Fruit fly (Drosophila melanogaster) whole organism, wandering third instar larva: ENCODE results near the gene SMC6.

Source experiments
- CrebA ChIP-seq: fragments of 200-800 bp; sonication (Bioruptor generic); optimal IDR thresholded peaks from 2 replicates; lab custom pipeline; 2016; ENCODE audit warnings: missing biosample characterization, mild to moderate bottlenecking, missing genetic modification characterization, borderline replicate concordance
- GATAd ChIP-seq: sonication (Bioruptor generic); optimal IDR thresholded peaks from 2 replicates; lab custom pipeline; 2016; ENCODE audit warnings: missing biosample characterization, missing genetic modification characterization
- Hr78 ChIP-seq: fragments of >200 bp; optimal IDR thresholded peaks from 2 replicates; lab custom pipeline; 2017; ENCODE audit warnings: missing biosample characterization, missing genetic modification characterization
- Mio ChIP-seq: sonication (Bioruptor generic); optimal IDR thresholded peaks from 2 replicates; lab custom pipeline; 2016; ENCODE audit warnings: missing biosample characterization, missing genetic modification characterization
- OdsH ChIP-seq: fragments of 200-800 bp; sonication (Bioruptor generic); optimal IDR thresholded peaks from 2 replicates; lab custom pipeline; 2016; ENCODE audit warnings: missing biosample characterization, mild to moderate bottlenecking, missing genetic modification characterization
- dsf ChIP-seq: sonication (Bioruptor generic); optimal IDR thresholded peaks from 2 replicates; lab custom pipeline; 2016; ENCODE audit warnings: missing biosample characterization, missing genetic modification characterization, borderline replicate concordance
- foxo ChIP-seq, 2 experiments: fragments of 200-800 bp; sonication (Bioruptor generic); optimal IDR thresholded peaks; 2 replicates in 1 of 2; 3 replicates in 1 of 2; lab custom pipeline; 2016 to 2017; ENCODE audit warnings: missing biosample characterization in 2 of 2, missing genetic modification characterization in 2 of 2
- h ChIP-seq: fragments of 200-800 bp; sonication (Bioruptor generic); optimal IDR thresholded peaks from 3 replicates; lab custom pipeline; 2016; ENCODE audit warnings: missing biosample characterization, mild to moderate bottlenecking, missing genetic modification characterization
- lola ChIP-seq: fragments of >200 bp; optimal IDR thresholded peaks from 2 replicates; lab custom pipeline; 2017; ENCODE audit warnings: missing biosample characterization, missing genetic modification characterization
- pan ChIP-seq: fragments of >200 bp; optimal IDR thresholded peaks from 2 replicates; lab custom pipeline; 2017
- usp ChIP-seq: fragments of >200 bp; optimal IDR thresholded peaks from 2 replicates; lab custom pipeline; 2017; ENCODE audit warnings: missing biosample characterization, missing genetic modification characterization

DNA sequence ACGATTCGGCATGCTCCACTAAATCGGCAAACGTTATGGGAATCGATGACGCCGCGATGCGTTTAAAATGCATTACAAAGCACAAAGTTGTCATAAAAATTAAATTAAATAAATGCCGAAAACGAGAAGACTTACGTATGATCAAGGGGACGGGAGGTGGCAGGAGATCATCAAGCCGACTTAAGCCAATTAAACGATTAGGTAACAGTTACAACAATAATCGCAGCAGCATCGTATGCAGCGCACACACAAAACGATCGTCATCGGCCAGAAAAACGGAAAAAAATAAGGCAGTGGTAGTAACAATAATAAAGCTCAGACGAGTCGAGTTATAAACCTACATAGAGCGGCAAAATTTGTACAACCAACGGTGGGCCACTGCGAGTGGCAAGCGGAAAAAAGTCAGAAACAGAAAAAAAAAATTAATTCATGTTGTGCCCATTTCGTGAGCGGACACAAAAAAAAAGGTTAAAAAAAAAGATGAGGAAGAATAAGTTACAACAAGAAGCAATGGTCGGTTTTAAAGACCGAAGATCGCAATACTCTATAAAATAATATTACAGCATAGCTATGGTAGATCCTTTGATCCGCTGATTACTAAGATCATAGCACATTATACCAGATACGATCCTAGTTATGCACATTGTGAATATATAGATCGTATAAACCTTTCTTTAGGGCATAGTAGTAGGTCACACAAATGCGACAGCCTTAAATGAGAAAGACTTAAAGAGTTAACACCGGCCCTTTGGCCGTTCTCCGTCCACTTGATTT, 13.3 kb upstream of the SMC6 start:
- no peak for TF ChIP-seq pan (lab: Kevin White, UChicago)
- TF ChIP-seq foxo (GFP tag; optimal IDR thresholded peaks at IDR 0.05; lab: Kevin White, UChicago): peak in 1 of 2 experiments; percentile 9
- TF ChIP-seq CrebA (GFP tag; lab: Kevin White, UChicago): no peak
- TF ChIP-seq OdsH (GFP tag; lab: Kevin White, UChicago): no peak
- peak; percentile 42 for TF ChIP-seq h (GFP tag; lab: Kevin White, UChicago)
- TF ChIP-seq Hr78 (GFP tag; lab: Kevin White, UChicago): no peak
- no peak for TF ChIP-seq lola (GFP tag; lab: Kevin White, UChicago)
- no peak for TF ChIP-seq usp (GFP tag; lab: Kevin White, UChicago)
- TF ChIP-seq dsf: no peak
- no peak for TF ChIP-seq Mio (GFP tag; lab: Kevin White, UChicago)
- no peak for TF ChIP-seq GATAd (GFP tag; lab: Kevin White, UChicago)
